Worm (Caenorhabditis elegans) whole organism, L1 larva: ENCODE data around the gene pcca-1.

ENCODE experiments used
- F16B12.6 ChIP-seq: fragments of 150-350 bp; optimal IDR thresholded peaks from 2 replicates; lab custom pipeline; 2014; ENCODE audit warnings: missing biosample characterization, missing genetic modification characterization
- aha-1 ChIP-seq: fragments of 150-350 bp; optimal IDR thresholded peaks from 2 replicates; lab custom pipeline; 2014; ENCODE audit warnings: missing biosample characterization, missing genetic modification characterization
- ces-1 ChIP-seq: fragments of 150-350 bp; optimal IDR thresholded peaks from 2 replicates; lab custom pipeline; 2014; ENCODE audit warnings: missing biosample characterization, missing genetic modification reagents, missing genetic modification characterization
- elt-3 ChIP-seq, 6 experiments: fragments of 150-350 bp in 1 of 6; sonication (generic microtip); optimal IDR thresholded peaks; 2 replicates each; lab custom pipeline; 2017 to 2018; ENCODE audit warnings: missing biosample characterization in 6 of 6, missing genetic modification characterization in 6 of 6, inconsistent platforms in 1 of 6
- ets-5 ChIP-seq: fragments of 200-800 bp; sonication (Bioruptor generic); IDR thresholded peaks from 2 replicates; pipeline ENCODE4 v1.3.6; 2022; ENCODE audit warnings: missing genetic modification characterization, missing compliant biosample characterization
- mab-9 ChIP-seq: fragments of 200-800 bp; sonication (Bioruptor generic); IDR thresholded peaks from 2 replicates; pipeline ENCODE4 v1.3.6; 2022; ENCODE audit warnings: missing genetic modification reagents, missing genetic modification characterization, missing compliant biosample characterization
- nhr-77 ChIP-seq: fragments of 150-350 bp; optimal IDR thresholded peaks from 2 replicates; lab custom pipeline; 2014; ENCODE audit warnings: missing biosample characterization, missing genetic modification characterization
- nhr-85 ChIP-seq: sonication (generic microtip); peaks from one replicate; lab custom pipeline; 2016; ENCODE audit warnings: missing genetic modification characterization, inconsistent platforms, missing compliant biosample characterization
- nhr-90 ChIP-seq: sonication (generic microtip); optimal IDR thresholded peaks from 2 replicates; lab custom pipeline; 2016; ENCODE audit warnings: mild to moderate bottlenecking, missing genetic modification characterization, missing compliant biosample characterization; ENCODE audit not compliant: poor library complexity
- pqm-1 ChIP-seq: sonication (generic microtip); optimal IDR thresholded peaks from 3 replicates; lab custom pipeline; 2017; ENCODE audit warnings: missing biosample characterization, missing genetic modification characterization
- ztf-11 ChIP-seq, 2 experiments: sonication (generic microtip); optimal IDR thresholded peaks; 2 replicates each; lab custom pipeline; 2016 to 2017; ENCODE audit warnings: missing genetic modification characterization in 2 of 2, missing biosample characterization in 1 of 2, missing compliant biosample characterization in 1 of 2

DNA sequence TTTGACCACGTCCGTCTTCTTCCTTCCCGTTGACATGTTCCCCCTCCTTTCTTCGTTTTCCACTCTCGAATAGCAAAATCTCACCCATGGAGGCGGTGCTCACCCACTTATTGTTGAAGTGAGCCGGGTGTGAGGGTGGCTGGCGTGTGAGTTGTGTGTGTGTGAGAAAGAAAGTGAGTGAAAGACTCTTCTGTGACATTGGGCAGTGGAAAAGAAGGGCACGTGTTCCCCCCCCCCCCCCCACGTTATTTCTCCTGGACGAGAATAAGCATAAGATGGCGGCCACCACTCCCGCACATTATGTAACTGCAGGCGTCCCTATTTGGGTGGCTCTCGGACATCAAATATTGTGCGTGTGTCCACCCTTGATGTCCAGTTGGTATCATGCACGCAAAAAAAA lies 49.4 kb upstream of the pcca-1 start:
- TF ChIP-seq nhr-85 (tag; lab: Kevin White, UChicago): no peak
- no peak for TF ChIP-seq ztf-11 (tag; optimal IDR thresholded peaks at IDR 0.05; lab: Kevin White, UChicago)
- no peak for TF ChIP-seq elt-3 (tag; optimal IDR thresholded peaks at IDR 0.05; lab: Kevin White, UChicago)
- TF ChIP-seq nhr-77 (tag; lab: Kevin White, UChicago): no peak
- no peak for TF ChIP-seq F16B12.6 (tag; lab: Kevin White, UChicago)
- no peak for TF ChIP-seq aha-1 (tag; lab: Kevin White, UChicago)
- TF ChIP-seq pqm-1 (tag; lab: Kevin White, UChicago): no peak
- TF ChIP-seq ets-5 (GFP tag; lab: Robert Waterston, UW): no peak
- no peak for TF ChIP-seq ces-1
- no peak for TF ChIP-seq nhr-90 (tag; lab: Kevin White, UChicago)
- 0 out of 2 replicates have a peak, but pooled peaks have one; percentile 30 for TF ChIP-seq mab-9 (GFP tag; lab: Robert Waterston, UW)
